Worm (Caenorhabditis elegans) whole organism, young adult: ENCODE data around the gene fbxa-28.
A peak's percentile ranks its signal among the peaks of the same experiment; 100 is the strongest.
"Not testable (repeated sequence)": the region's sequence is repeated elsewhere in the genome, so short reads cannot be mapped to it uniquely, and the experiment has no call there.

ENCODE experiments used
- B0035.1 ChIP-seq: sonication (generic microtip); optimal IDR thresholded peaks from 2 replicates; lab custom pipeline; 2016; ENCODE audit warnings: missing genetic modification characterization, mild to moderate bottlenecking, missing compliant biosample characterization, missing genotype, missing genetic modification reagents
- B0336.3 ChIP-seq: fragments of 200-800 bp; sonication (Bioruptor generic); IDR thresholded peaks from 2 replicates; pipeline ENCODE4 v1.3.6; 2022; ENCODE audit warnings: missing genetic modification characterization, missing compliant biosample characterization
- F37B4.10 ChIP-seq: fragments of 200-800 bp; sonication (Bioruptor generic); IDR thresholded peaks from 2 replicates; pipeline ENCODE4 v1.3.6; 2022; ENCODE audit warnings: missing genetic modification characterization, missing compliant biosample characterization
- T26A5.8 ChIP-seq: sonication (generic microtip); optimal IDR thresholded peaks from 2 replicates; lab custom pipeline; 2016; ENCODE audit warnings: missing genetic modification characterization, missing compliant biosample characterization
- Y53F4B.3 ChIP-seq: fragments of 200-800 bp; sonication (Bioruptor generic); IDR thresholded peaks from 2 replicates; pipeline ENCODE4 v1.3.6; 2022; ENCODE audit warnings: missing genetic modification reagents, missing genetic modification characterization, missing compliant biosample characterization
- Y56A3A.18 ChIP-seq: fragments of 200-800 bp; sonication (Bioruptor generic); IDR thresholded peaks from 2 replicates; pipeline ENCODE4 v1.3.6; 2022; ENCODE audit warnings: missing genetic modification reagents, missing genetic modification characterization, missing compliant biosample characterization
- aptf-3 ChIP-seq: fragments of 200-800 bp; sonication (Bioruptor generic); IDR thresholded peaks from 2 replicates; pipeline ENCODE4 v1.3.6; 2022; ENCODE audit warnings: missing genetic modification characterization, missing compliant biosample characterization
- athp-1 ChIP-seq: sonication (generic microtip); optimal IDR thresholded peaks from 2 replicates; lab custom pipeline; 2017; ENCODE audit warnings: mild to moderate bottlenecking, missing genetic modification characterization, missing compliant biosample characterization
- attf-5 ChIP-seq: fragments of 200-800 bp; sonication (Bioruptor generic); optimal IDR thresholded peaks from 2 replicates; lab custom pipeline; 2018; ENCODE audit warnings: mild to moderate bottlenecking, missing genetic modification characterization, missing compliant biosample characterization
- cebp-1 ChIP-seq, 2 experiments: fragments of 200-800 bp in 1 of 2; sonication (Bioruptor generic) in 1 of 2; sonication (generic microtip) in 1 of 2; IDR thresholded peaks in 1 of 2; optimal IDR thresholded peaks in 1 of 2; 2 replicates each; pipeline versions ENCODE4 v1.3.6 to Lab custom; 2017 to 2022; ENCODE audit warnings: missing compliant biosample characterization in 2 of 2, missing genetic modification characterization in 2 of 2, mild to moderate bottlenecking in 1 of 2, missing genetic modification reagents in 1 of 2, moderate library complexity in 1 of 2
- ceh-91 ChIP-seq: fragments of 200-800 bp; sonication (Bioruptor generic); IDR thresholded peaks from 2 replicates; pipeline ENCODE4 v1.3.6; 2022; ENCODE audit warnings: missing genetic modification reagents, missing genetic modification characterization, missing compliant biosample characterization
- egrh-3 ChIP-seq: fragments of 200-800 bp; sonication (Bioruptor generic); IDR thresholded peaks from 2 replicates; pipeline ENCODE4 v1.3.6; 2022; ENCODE audit warnings: missing genetic modification reagents, missing genetic modification characterization, missing compliant biosample characterization
- ekl-4 ChIP-seq: fragments of 200-800 bp; sonication (Bioruptor generic); IDR thresholded peaks from 2 replicates; pipeline ENCODE4 v1.3.6; 2022; ENCODE audit warnings: missing genetic modification reagents, missing genetic modification characterization, missing compliant biosample characterization
- hmg-1.2 ChIP-seq: fragments of 200-800 bp; sonication (Bioruptor generic); IDR thresholded peaks from 2 replicates; pipeline ENCODE4 v1.3.6; 2022; ENCODE audit warnings: missing genetic modification reagents, missing genetic modification characterization, missing compliant biosample characterization
- lin-35 ChIP-seq, 3 experiments: fragments of 150-350 bp in 2 of 3; sonication (generic microtip) in 1 of 3; optimal IDR thresholded peaks; 2 replicates each; lab custom pipeline; 2014 to 2018; ENCODE audit warnings: missing biosample characterization in 3 of 3, missing genetic modification characterization in 3 of 3, missing genetic modification reagents in 3 of 3
- lsy-27 ChIP-seq: sonication (generic microtip); optimal IDR thresholded peaks from 2 replicates; lab custom pipeline; 2017; ENCODE audit warnings: missing genetic modification characterization, mild to moderate bottlenecking, missing compliant biosample characterization, antibody characterized with exemption, missing genotype, borderline replicate concordance; ENCODE audit not compliant: insufficient read depth
- madf-10 ChIP-seq: sonication (generic microtip); optimal IDR thresholded peaks from 2 replicates; lab custom pipeline; 2016; ENCODE audit warnings: mild to moderate bottlenecking, missing genetic modification characterization, missing compliant biosample characterization
- nhr-80 ChIP-seq: sonication (generic microtip); optimal IDR thresholded peaks from 2 replicates; lab custom pipeline; 2016; ENCODE audit warnings: missing genetic modification characterization, missing compliant biosample characterization
- rcor-1 ChIP-seq: fragments of 200-800 bp; sonication (Bioruptor generic); IDR thresholded peaks from 2 replicates; pipeline ENCODE4 v1.3.6; 2022; ENCODE audit warnings: missing genetic modification reagents, missing genetic modification characterization, missing compliant biosample characterization
- snpc-3.4 ChIP-seq: sonication (generic microtip); optimal IDR thresholded peaks from 2 replicates; lab custom pipeline; 2017; ENCODE audit warnings: missing genetic modification characterization, mild to moderate bottlenecking, missing compliant biosample characterization, antibody characterized with exemption, moderate library complexity, missing genotype, missing genetic modification reagents
- tlf-1 ChIP-seq: fragments of 200-800 bp; sonication (Bioruptor generic); optimal IDR thresholded peaks from 2 replicates; lab custom pipeline; 2018; ENCODE audit warnings: mild to moderate bottlenecking, missing genetic modification characterization, missing compliant biosample characterization
- xnd-1 ChIP-seq: sonication (generic microtip); optimal IDR thresholded peaks from 2 replicates; lab custom pipeline; 2016; ENCODE audit warnings: missing genotype, missing genetic modification reagents, missing genetic modification characterization, missing compliant biosample characterization
- ztf-25 ChIP-seq: fragments of 200-800 bp; sonication (Bioruptor generic); IDR thresholded peaks from 2 replicates; pipeline ENCODE4 v1.3.6; 2022; ENCODE audit warnings: missing genetic modification reagents, missing genetic modification characterization, missing compliant biosample characterization
- ztf-28 ChIP-seq: fragments of 200-800 bp; sonication (Bioruptor generic); IDR thresholded peaks from 2 replicates; pipeline ENCODE4 v1.3.6; 2022; ENCODE audit warnings: missing genetic modification reagents, missing genetic modification characterization, missing compliant biosample characterization

The fbxa-28 gene

DNA sequence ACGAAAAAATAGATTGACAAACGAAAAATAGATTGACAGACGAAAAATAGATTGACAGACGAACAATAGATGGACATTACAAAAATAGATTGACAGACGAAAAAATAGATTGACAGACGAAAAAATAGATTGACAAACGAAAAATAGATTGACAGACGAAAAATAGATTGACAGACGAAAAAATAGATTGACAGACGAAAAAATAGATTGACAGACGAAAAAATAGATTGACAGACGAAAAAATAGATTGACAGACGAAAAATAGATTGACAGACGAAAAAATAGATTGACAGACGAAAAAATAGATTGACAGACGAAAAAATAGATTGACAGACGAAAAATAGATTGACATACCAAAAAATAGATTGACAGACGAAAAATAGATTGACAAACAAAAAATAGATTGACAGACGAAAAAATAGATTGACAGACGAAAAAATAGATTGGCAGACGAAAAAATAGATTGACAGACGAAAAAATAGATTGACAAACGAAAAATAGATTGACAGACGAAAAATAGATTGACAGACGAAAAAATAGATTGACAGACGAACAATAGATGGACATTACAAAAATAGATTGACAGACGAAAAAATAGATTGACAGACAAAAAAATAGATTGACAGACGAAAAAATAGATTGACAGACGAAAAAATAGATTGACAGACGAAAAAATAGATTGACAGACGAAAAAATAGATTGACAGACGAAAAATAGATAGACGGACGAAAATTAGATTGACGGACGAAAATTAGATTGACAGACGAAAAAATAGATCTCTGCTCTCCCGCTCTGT, 45.1 kb upstream of the fbxa-28 start:
- TF ChIP-seq Y53F4B.3 (GFP tag; lab: Robert Waterston, UW) (peak; percentile 99; the same call in 1 of the 2 replicates), hmg-1.2 (GFP tag; lab: Robert Waterston, UW) (peak; percentile 3; the same call in 1 of the 2 replicates), ceh-91 (GFP tag; lab: Robert Waterston, UW) (peak; percentile 81), egrh-3 (GFP tag; lab: Robert Waterston, UW) (peak; percentile 100), ztf-28 (GFP tag; lab: Robert Waterston, UW) (peak; percentile 67; the same call in 1 of the 2 replicates)

ce11 chrIII:1256519-1256918, 41.2 kb upstream of the fbxa-28 start, which contains the start of gene fbxa-208:
Gene fbxa-208 (plus strand): TSS chrIII:1256819.
- TF ChIP-seq snpc-3.4 (tag; lab: Kevin White, UChicago); Y56A3A.18 (GFP tag; lab: Robert Waterston, UW); athp-1 (tag; lab: Kevin White, UChicago): not testable (repeated sequence)

- TF ChIP-seq T26A5.8; madf-10; ekl-4 (GFP tag; lab: Robert Waterston, UW): not testable (repeated sequence)
These were observed 39.3 kb upstream of the fbxa-28 start, which contains the start of gene fbxa-78 for ce11 chrIII:1258358-1258757. Gene fbxa-78 (minus strand): TSS chrIII:1258458.

ce11 chrIII:1260304-1260703, 37.4 kb upstream of the fbxa-28 start:
- peak; percentile 98 for TF ChIP-seq egrh-3 (GFP tag; lab: Robert Waterston, UW)

DNA sequence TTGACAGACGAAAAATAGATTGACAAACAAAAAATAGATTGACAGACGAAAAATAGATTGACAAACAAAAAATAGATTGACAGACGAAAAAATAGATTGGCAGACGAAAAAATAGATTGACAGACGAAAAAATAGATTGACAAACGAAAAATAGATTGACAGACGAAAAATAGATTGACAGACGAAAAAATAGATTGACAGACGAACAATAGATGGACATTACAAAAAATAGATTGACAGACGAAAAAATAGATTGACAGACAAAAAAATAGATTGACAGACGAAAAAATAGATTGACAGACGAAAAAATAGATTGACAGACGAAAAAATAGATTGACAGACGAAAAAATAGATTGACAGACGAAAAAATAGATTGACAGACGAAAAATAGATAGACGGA, 36.5 kb upstream of the fbxa-28 start:
- TF ChIP-seq Y53F4B.3 (GFP tag; lab: Robert Waterston, UW) (peak; percentile 93; the same call in 1 of the 2 replicates), ceh-91 (GFP tag; lab: Robert Waterston, UW) (peak; percentile 9; the same call in 1 of the 2 replicates), egrh-3 (GFP tag; lab: Robert Waterston, UW) (peak; percentile 20)

DNA sequence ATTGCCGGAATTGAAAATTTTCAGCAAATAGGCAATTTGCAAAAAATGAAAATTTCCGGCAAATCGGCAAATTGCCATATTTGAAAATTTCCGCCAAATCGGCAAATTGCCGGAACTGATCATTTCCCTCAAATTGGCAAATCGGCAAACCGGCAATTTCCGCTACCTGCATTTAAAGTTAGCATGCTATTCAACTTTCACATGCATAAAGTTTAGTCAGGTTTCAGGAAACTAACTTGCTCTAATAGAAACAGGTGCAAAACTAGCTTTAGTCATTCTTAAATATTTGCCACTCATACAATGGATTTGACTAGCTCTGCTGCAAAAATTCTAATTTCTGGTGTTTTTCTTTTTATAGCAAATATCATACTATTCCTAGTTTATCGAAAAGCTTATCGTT, 34.0 kb upstream of the fbxa-28 start, which contains the start of gene srz-9:
Gene srz-9, plus strand, starts transcription at position 301 of the 400 bp plus-strand sequence.
- TF ChIP-seq lin-35 (GFP tag; optimal IDR thresholded peaks at IDR 0.05; lab: Kevin White, UChicago); ztf-25 (GFP tag; lab: Robert Waterston, UW); hmg-1.2 (GFP tag; lab: Robert Waterston, UW): not testable (repeated sequence)

ce11 chrIII:1266799-1267198, 30.9 kb upstream of the fbxa-28 start, which contains the start of gene fbxa-151:
Gene fbxa-151 (minus strand): TSS chrIII:1266899.
- not testable (repeated sequence) for TF ChIP-seq lsy-27 (tag; lab: Kevin White, UChicago); rcor-1 (GFP tag; lab: Robert Waterston, UW); B0336.3

DNA sequence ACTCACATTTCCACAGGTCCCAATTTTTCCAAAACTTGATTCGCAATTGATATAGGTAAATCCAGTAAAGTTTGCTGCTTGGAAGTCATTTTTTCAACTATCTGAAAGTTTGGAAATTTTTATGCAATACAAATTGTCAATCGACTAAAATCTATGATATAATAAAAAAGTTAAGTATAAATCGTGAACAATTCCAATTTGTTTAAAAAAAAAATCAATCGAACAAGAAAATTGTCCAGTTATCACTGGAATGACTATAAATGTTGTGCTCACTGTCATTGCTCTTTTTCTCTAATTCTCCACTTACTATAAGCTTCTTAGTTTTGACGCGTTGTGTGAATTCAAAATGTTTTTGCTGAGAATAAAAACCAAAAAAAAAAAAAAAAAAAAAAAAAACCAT, 28.5 kb upstream of the fbxa-28 start, which contains the start of gene fbxa-32:
Gene fbxa-32, minus strand, starts transcription at position 101 of the 400 bp plus-strand sequence.
- no peak for TF ChIP-seq B0035.1 (tag; lab: Kevin White, UChicago)
- peak; percentile 36 for TF ChIP-seq nhr-80
- TF ChIP-seq, all 124 proteins: peak for 1

DNA sequence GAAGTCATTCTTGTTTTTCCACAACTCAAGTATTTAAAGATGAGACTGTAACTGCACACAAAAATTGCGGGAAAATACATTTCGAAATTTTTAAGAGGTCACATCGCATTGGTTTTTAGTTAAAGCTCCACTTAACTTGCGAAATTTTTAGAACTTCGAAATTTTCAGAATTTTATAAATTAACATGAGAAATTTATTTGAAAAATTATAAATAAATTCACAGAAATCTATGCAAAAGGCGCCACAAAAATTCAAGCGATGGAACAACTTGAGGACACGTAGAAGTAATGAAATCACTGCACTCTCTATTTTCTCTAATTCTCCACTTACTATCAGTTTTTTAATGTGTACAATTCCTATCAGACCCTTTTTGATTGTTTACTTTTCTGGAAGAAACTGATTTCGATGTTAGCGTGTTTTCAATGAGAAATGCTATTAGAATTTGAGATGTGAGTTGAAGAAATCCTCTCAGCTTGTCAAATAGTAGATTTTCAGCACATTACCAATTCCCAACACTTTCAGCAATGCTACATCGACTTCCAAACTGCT, 26.3 kb upstream of the fbxa-28 start, which contains the start of gene fbxa-31:
Gene fbxa-31, minus strand, starts transcription at position 51 of the 549 bp plus-strand sequence.
- TF ChIP-seq tlf-1 (no peak), aptf-3 (no peak), attf-5 (no peak), cebp-1 (GFP tag; IDR thresholded peaks at IDR 0.05; lab: Robert Waterston, UW) (no peak), cebp-1 (tag; optimal IDR thresholded peaks at IDR 0.05; lab: Kevin White, UChicago) (peak; percentile 23), xnd-1 (no peak), nhr-80 (peak; percentile 45), F37B4.10 (GFP tag; lab: Robert Waterston, UW) (no peak)
